Worm (Caenorhabditis elegans) whole organism, L2 larva: ENCODE data around the gene apn-1.

ENCODE experiments used
- F13H6.1 ChIP-seq: sonication (generic microtip); optimal IDR thresholded peaks from 2 replicates; lab custom pipeline; 2016; ENCODE audit warnings: missing genetic modification characterization, missing compliant biosample characterization
- blmp-1 ChIP-seq: sonication (generic microtip); optimal IDR thresholded peaks from 2 replicates; lab custom pipeline; 2017; ENCODE audit warnings: missing genetic modification characterization, mild to moderate bottlenecking, missing compliant biosample characterization, antibody characterized with exemption, moderate library complexity; ENCODE audit not compliant: insufficient read depth
- nhr-11 ChIP-seq: fragments of 150-350 bp; optimal IDR thresholded peaks from 2 replicates; lab custom pipeline; 2014; ENCODE audit warnings: missing biosample characterization, missing genetic modification characterization
- skn-1 ChIP-seq: sonication (generic microtip); optimal IDR thresholded peaks from 2 replicates; lab custom pipeline; 2017; ENCODE audit warnings: missing biosample characterization, missing genetic modification characterization

DNA sequence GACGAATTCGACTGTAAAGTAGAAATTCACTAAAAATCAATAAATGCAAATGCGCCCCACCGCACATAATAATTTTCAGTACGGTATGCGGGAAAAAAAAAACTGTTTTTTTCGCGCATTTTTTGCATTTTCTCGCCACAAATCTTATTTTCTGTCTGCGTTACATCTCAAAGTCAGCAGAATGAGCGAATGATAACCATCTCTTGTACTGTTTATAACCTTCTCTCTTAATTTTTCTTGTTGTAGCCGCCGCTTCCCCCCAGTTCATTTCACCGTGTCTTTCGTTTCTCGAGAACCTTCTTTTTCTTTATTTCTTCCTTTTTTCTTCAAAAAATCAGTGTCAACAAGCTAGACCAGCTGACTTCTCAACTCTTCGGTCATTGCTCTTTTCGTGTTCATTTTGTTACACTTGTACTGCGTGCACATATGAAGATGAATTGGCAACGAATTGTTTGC is 31.9 kb upstream of the apn-1 start:
- TF ChIP-seq blmp-1 (tag; lab: Kevin White, UChicago) (peak; percentile 17), F13H6.1 (tag; lab: Kevin White, UChicago) (peak; percentile 50), nhr-11 (tag; lab: Kevin White, UChicago) (no peak), skn-1 (tag; lab: Kevin White, UChicago) (no peak)
